Fruit fly (Drosophila melanogaster) whole organism, embryonic: ENCODE results near the gene XRCC1.

Experiments used
- ATbp ChIP-seq: fragments of 200-800 bp; sonication (Bioruptor generic); optimal IDR thresholded peaks from 2 replicates; lab custom pipeline; 2017; ENCODE audit warnings: missing biosample characterization, mild to moderate bottlenecking, missing genetic modification characterization, missing genetic modification reagents
- CG10267 ChIP-seq: fragments of 200-800 bp; sonication (Bioruptor generic); optimal IDR thresholded peaks from 2 replicates; lab custom pipeline; 2018; ENCODE audit warnings: missing biosample characterization, mild to moderate bottlenecking, missing genetic modification characterization, moderate library complexity
- CG10979 ChIP-seq: fragments of 200-800 bp; sonication (Bioruptor generic); optimal IDR thresholded peaks from 2 replicates; lab custom pipeline; 2018; ENCODE audit warnings: missing biosample characterization, mild to moderate bottlenecking, missing genetic modification characterization, moderate library complexity
- CG12219 ChIP-seq: fragments of 200-800 bp; sonication (Bioruptor generic); optimal IDR thresholded peaks from 3 replicates; lab custom pipeline; 2018; ENCODE audit warnings: missing biosample characterization, mild to moderate bottlenecking, missing genetic modification characterization
- CG12744 ChIP-seq: fragments of 200-800 bp; sonication (Bioruptor generic); optimal IDR thresholded peaks from 2 replicates; lab custom pipeline; 2016; ENCODE audit warnings: missing biosample characterization, missing genetic modification characterization
- CG16815 ChIP-seq: fragments of 200-800 bp; sonication (Bioruptor generic); optimal IDR thresholded peaks from 3 replicates; lab custom pipeline; 2017; ENCODE audit warnings: missing biosample characterization, mild to moderate bottlenecking, missing genetic modification characterization
- CG30431 ChIP-seq: fragments of 200-800 bp; sonication (Bioruptor generic); optimal IDR thresholded peaks from 2 replicates; lab custom pipeline; 2017; ENCODE audit warnings: missing biosample characterization, missing genetic modification characterization
- CG3163 ChIP-seq: fragments of 200-800 bp; sonication (Bioruptor generic); optimal IDR thresholded peaks from 3 replicates; lab custom pipeline; 2016; ENCODE audit warnings: missing biosample characterization, missing genetic modification characterization
- CG3995 ChIP-seq: fragments of 200-800 bp; sonication (Bioruptor generic); optimal IDR thresholded peaks from 3 replicates; lab custom pipeline; 2016; ENCODE audit warnings: missing biosample characterization, missing genetic modification characterization
- CG4820 ChIP-seq: fragments of 200-800 bp; sonication (Bioruptor generic); optimal IDR thresholded peaks from 3 replicates; lab custom pipeline; 2016; ENCODE audit warnings: missing biosample characterization, missing genetic modification characterization
- CG8089 ChIP-seq: fragments of 200-800 bp; sonication (Bioruptor generic); optimal IDR thresholded peaks from 3 replicates; lab custom pipeline; 2016; ENCODE audit warnings: missing biosample characterization, missing genetic modification characterization
- CG9609 ChIP-seq: fragments of 200-800 bp; sonication (Bioruptor generic); optimal IDR thresholded peaks from 3 replicates; lab custom pipeline; 2016; ENCODE audit warnings: missing biosample characterization, missing genetic modification characterization
- CG9932 ChIP-seq: fragments of 200-800 bp; sonication (Bioruptor generic); IDR thresholded peaks from 2 replicates; pipeline ENCODE4 v1.3.6; 2022; ENCODE audit warnings: missing biosample characterization, missing genetic modification characterization
- Camta ChIP-seq: fragments of 200-800 bp; sonication (Bioruptor generic); optimal IDR thresholded peaks from 2 replicates; lab custom pipeline; 2016; ENCODE audit warnings: missing biosample characterization, missing genetic modification characterization
- CoRest ChIP-seq: fragments of 200-800 bp; sonication (Bioruptor generic); optimal IDR thresholded peaks from 3 replicates; lab custom pipeline; 2018; ENCODE audit warnings: missing biosample characterization, mild to moderate bottlenecking, missing genetic modification characterization, moderate library complexity
- D19B ChIP-seq: fragments of 200-800 bp; sonication (Bioruptor generic); optimal IDR thresholded peaks from 2 replicates; lab custom pipeline; 2017; ENCODE audit warnings: missing biosample characterization, mild to moderate bottlenecking, missing genetic modification characterization
- Dip3 ChIP-seq: fragments of 200-800 bp; sonication (Bioruptor generic); optimal IDR thresholded peaks from 3 replicates; lab custom pipeline; 2016; ENCODE audit warnings: missing biosample characterization, missing genetic modification characterization
- Dp ChIP-seq: fragments of 200-800 bp; sonication (Bioruptor generic); optimal IDR thresholded peaks from 2 replicates; lab custom pipeline; 2018; ENCODE audit warnings: missing biosample characterization, mild to moderate bottlenecking, missing genetic modification characterization, moderate library complexity
- ERR ChIP-seq: fragments of 200-800 bp; sonication (Bioruptor generic); optimal IDR thresholded peaks from 2 replicates; lab custom pipeline; 2016; ENCODE audit warnings: missing biosample characterization, missing genetic modification characterization
- H2.0 ChIP-seq: fragments of 200-800 bp; sonication (Bioruptor generic); IDR thresholded peaks from 2 replicates; pipeline ENCODE4 v1.3.6; 2022; ENCODE audit warnings: missing biosample characterization, missing genetic modification characterization
- HmgZ ChIP-seq: fragments of 200-800 bp; sonication (Bioruptor generic); optimal IDR thresholded peaks from 2 replicates; lab custom pipeline; 2018; ENCODE audit warnings: missing biosample characterization, mild to moderate bottlenecking, missing genetic modification characterization
- Hr3 ChIP-seq: fragments of 200-800 bp; sonication (Bioruptor generic); optimal IDR thresholded peaks from 3 replicates; lab custom pipeline; 2016; ENCODE audit warnings: missing biosample characterization, missing genetic modification characterization
- Hr51 ChIP-seq, 2 experiments: fragments of 200-800 bp; sonication (Bioruptor generic); optimal IDR thresholded peaks; 2 replicates in 1 of 2; 3 replicates in 1 of 2; lab custom pipeline; 2016 to 2018; ENCODE audit warnings: missing biosample characterization in 2 of 2, missing genetic modification characterization in 2 of 2, mild to moderate bottlenecking in 1 of 2, moderate library complexity in 1 of 2
- NfI ChIP-seq: fragments of 200-800 bp; sonication (Bioruptor generic); optimal IDR thresholded peaks from 3 replicates; lab custom pipeline; 2018; ENCODE audit warnings: missing biosample characterization, mild to moderate bottlenecking, missing genetic modification characterization, moderate library complexity
- Pdp1 ChIP-seq, 2 experiments: fragments of 200-800 bp; sonication (Bioruptor generic); optimal IDR thresholded peaks; 3 replicates each; lab custom pipeline; 2016; ENCODE audit warnings: missing biosample characterization in 2 of 2, missing genetic modification characterization in 2 of 2, mild to moderate bottlenecking in 1 of 2, moderate library complexity in 1 of 2
- Poxn ChIP-seq: fragments of 200-800 bp; sonication (Bioruptor generic); IDR thresholded peaks from 2 replicates; pipeline ENCODE4 v1.3.6; 2022; ENCODE audit warnings: missing biosample characterization, missing genetic modification characterization
- Scr ChIP-seq: fragments of 200-800 bp; sonication (Bioruptor generic); IDR thresholded peaks from 2 replicates; pipeline ENCODE4 v1.3.6; 2022; ENCODE audit warnings: missing biosample characterization, missing genetic modification characterization; ENCODE audit not compliant: partially characterized antibody
- ase ChIP-seq: fragments of 200-800 bp; sonication (Bioruptor generic); IDR thresholded peaks from 3 replicates; pipeline ENCODE4 v1.3.6; 2022; ENCODE audit warnings: missing biosample characterization, missing genetic modification characterization
- ato ChIP-seq: fragments of 200-800 bp; sonication (Bioruptor generic); IDR thresholded peaks from 2 replicates; pipeline ENCODE4 v1.3.6; 2022; ENCODE audit warnings: missing biosample characterization, missing genetic modification characterization; ENCODE audit not compliant: partially characterized antibody
- bcd ChIP-seq: fragments of 200-800 bp; sonication (Bioruptor generic); optimal IDR thresholded peaks from 2 replicates; lab custom pipeline; 2017; ENCODE audit warnings: missing biosample characterization, mild to moderate bottlenecking, missing genetic modification characterization
- btn ChIP-seq: fragments of 200-800 bp; sonication (Bioruptor generic); optimal IDR thresholded peaks from 2 replicates; lab custom pipeline; 2016; ENCODE audit warnings: missing biosample characterization, missing genetic modification characterization
- chinmo ChIP-seq: fragments of 200-800 bp; sonication (Bioruptor generic); IDR thresholded peaks from 4 replicates; pipeline ENCODE4 v1.3.6; 2022; ENCODE audit warnings: missing biosample characterization, missing genetic modification characterization; ENCODE audit not compliant: partially characterized antibody
- crc ChIP-seq: fragments of 200-800 bp; sonication (Bioruptor generic); optimal IDR thresholded peaks from 2 replicates; lab custom pipeline; 2016; ENCODE audit warnings: missing biosample characterization, missing genetic modification characterization
- dm ChIP-seq: fragments of 200-800 bp; sonication (Bioruptor generic); optimal IDR thresholded peaks from 3 replicates; lab custom pipeline; 2016; ENCODE audit warnings: missing biosample characterization, missing genetic modification characterization
- ems ChIP-seq: fragments of 200-800 bp; sonication (Bioruptor generic); optimal IDR thresholded peaks from 3 replicates; lab custom pipeline; 2016; ENCODE audit warnings: missing biosample characterization, missing genetic modification characterization
- gcm ChIP-seq: fragments of 200-800 bp; sonication (Bioruptor generic); optimal IDR thresholded peaks from 2 replicates; lab custom pipeline; 2019; ENCODE audit warnings: missing biosample characterization, mild to moderate bottlenecking, missing genetic modification characterization, moderate library complexity
- jigr1 ChIP-seq: fragments of 200-800 bp; sonication (Bioruptor generic); IDR thresholded peaks from 3 replicates; pipeline ENCODE4 v1.3.6; 2022; ENCODE audit warnings: missing biosample characterization, missing genetic modification characterization
- knrl ChIP-seq: fragments of 200-800 bp; sonication (Bioruptor generic); IDR thresholded peaks from 3 replicates; pipeline ENCODE4 v1.3.6; 2022; ENCODE audit warnings: missing biosample characterization, missing genetic modification characterization; ENCODE audit not compliant: partially characterized antibody
- maf-S ChIP-seq: fragments of 200-800 bp; sonication (Bioruptor generic); optimal IDR thresholded peaks from 2 replicates; lab custom pipeline; 2016; ENCODE audit warnings: missing biosample characterization, missing genetic modification characterization
- nerfin-2 ChIP-seq: fragments of 200-800 bp; sonication (Bioruptor generic); IDR thresholded peaks from 2 replicates; pipeline ENCODE4 v1.3.6; 2022; ENCODE audit warnings: missing biosample characterization, missing genetic modification characterization; ENCODE audit not compliant: partially characterized antibody
- nom ChIP-seq: fragments of 200-800 bp; sonication (Bioruptor generic); optimal IDR thresholded peaks from 2 replicates; lab custom pipeline; 2017; ENCODE audit warnings: missing biosample characterization, missing genetic modification characterization, mild to moderate bottlenecking, moderate library complexity, missing genetic modification reagents
- oc ChIP-seq: fragments of 200-800 bp; sonication (Bioruptor generic); optimal IDR thresholded peaks from 2 replicates; lab custom pipeline; 2018; ENCODE audit warnings: missing biosample characterization, mild to moderate bottlenecking, missing genetic modification characterization, moderate library complexity
- otp ChIP-seq: fragments of 200-800 bp; sonication (Bioruptor generic); IDR thresholded peaks from 3 replicates; pipeline ENCODE4, ENCODE4 v1.3.6; 2022; ENCODE audit warnings: missing biosample characterization, missing genetic modification characterization
- p53 ChIP-seq: fragments of 200-800 bp; sonication (Bioruptor generic); optimal IDR thresholded peaks from 2 replicates; lab custom pipeline; 2016; ENCODE audit warnings: missing biosample characterization, missing genetic modification characterization
- pho ChIP-seq: fragments of 200-800 bp; sonication (Bioruptor generic); optimal IDR thresholded peaks from 2 replicates; lab custom pipeline; 2016; ENCODE audit warnings: missing biosample characterization, missing genetic modification characterization
- ro ChIP-seq: fragments of 200-800 bp; sonication (Bioruptor generic); IDR thresholded peaks from 2 replicates; pipeline ENCODE4 v1.3.6; 2022; ENCODE audit warnings: missing biosample characterization, missing genetic modification characterization
- shn ChIP-seq: fragments of 200-800 bp; sonication (Bioruptor generic); optimal IDR thresholded peaks from 3 replicates; lab custom pipeline; 2016; ENCODE audit warnings: missing biosample characterization, missing genetic modification characterization
- slbo ChIP-seq: fragments of 200-800 bp; sonication (Bioruptor generic); IDR thresholded peaks from 2 replicates; pipeline ENCODE4 v1.3.6; 2022; ENCODE audit warnings: missing biosample characterization, missing genetic modification characterization
- unc-4 ChIP-seq: fragments of 200-800 bp; sonication (Bioruptor generic); IDR thresholded peaks from 2 replicates; pipeline ENCODE4 v1.3.6; 2022; ENCODE audit warnings: missing biosample characterization, missing genetic modification characterization; ENCODE audit not compliant: partially characterized antibody
- wdn ChIP-seq: fragments of 200-800 bp; sonication (Bioruptor generic); IDR thresholded peaks from 2 replicates; pipeline ENCODE4 v1.3.6; 2022; ENCODE audit warnings: missing biosample characterization, missing genetic modification characterization

Gene XRCC1

dm6 chrX:5308963-5309362 lies 20.7 kb upstream of the XRCC1 start, which contains the start of the genes Cdk7 and snf (continued):
- peak; percentile 43 for TF ChIP-seq shn
- TF ChIP-seq Hr51 (GFP tag; optimal IDR thresholded peaks at IDR 0.05; lab: Kevin White, UChicago) = peak in 1 of 2 experiments; percentile 25
- TF ChIP-seq knrl (GFP tag; lab: Robert Waterston, UW) = peak; percentile 83
- peak; percentile 8 for TF ChIP-seq NfI (GFP tag; lab: Kevin White, UChicago)
- no peak for TF ChIP-seq CG16815
- no peak for TF ChIP-seq btn (GFP tag; lab: Kevin White, UChicago)
- no peak for TF ChIP-seq ase (GFP tag; lab: Robert Waterston, UW)
- TF ChIP-seq ro (GFP tag; lab: Robert Waterston, UW) = no peak
- TF ChIP-seq CG12744 (GFP tag; lab: Kevin White, UChicago) = peak; percentile 47
- peak; percentile 85 for TF ChIP-seq nerfin-2
- TF ChIP-seq Pdp1 (GFP tag; optimal IDR thresholded peaks at IDR 0.05; lab: Kevin White, UChicago) = peak in 1 of 2 experiments; percentile 22
- peak; percentile 20 for TF ChIP-seq bcd (GFP tag; lab: Kevin White, UChicago)
- TF ChIP-seq wdn (GFP tag; lab: Robert Waterston, UW) = no peak
- TF ChIP-seq p53 (GFP tag; lab: Kevin White, UChicago) = peak; percentile 4
- peak; percentile 63 for TF ChIP-seq Dip3
- peak; percentile 49 for TF ChIP-seq pho (GFP tag; lab: Kevin White, UChicago)
- no peak for TF ChIP-seq maf-S
- peak; percentile 11 for TF ChIP-seq ERR (GFP tag; lab: Kevin White, UChicago)
- TF ChIP-seq CG9932 (GFP tag; lab: Robert Waterston, UW) = peak; percentile 56
- TF ChIP-seq nom (GFP tag; lab: Kevin White, UChicago) = no peak
- TF ChIP-seq Hr3 (GFP tag; lab: Kevin White, UChicago) = peak; percentile 11
- peak; percentile 57; the same call in 1 of the 2 replicates for TF ChIP-seq ato (GFP tag; lab: Robert Waterston, UW)
- no peak for TF ChIP-seq crc (GFP tag; lab: Kevin White, UChicago)
- no peak for TF ChIP-seq D19B (GFP tag; lab: Kevin White, UChicago)
- TF ChIP-seq CG30431 (GFP tag; lab: Kevin White, UChicago) = no peak
- TF ChIP-seq unc-4 = peak; percentile 84
- TF ChIP-seq dm (GFP tag; lab: Kevin White, UChicago) = peak; percentile 58
- peak; percentile 47; the same call in 1 of the 2 replicates for TF ChIP-seq slbo (GFP tag; lab: Robert Waterston, UW)
- TF ChIP-seq CG4820 (GFP tag; lab: Kevin White, UChicago) = peak; percentile 16
- TF ChIP-seq otp (GFP tag; lab: Robert Waterston, UW) = no peak
- 0 out of 4 replicates have a peak, but pooled peaks have one; percentile 56 for TF ChIP-seq chinmo (GFP tag; lab: Robert Waterston, UW)
- TF ChIP-seq CG3995 (GFP tag; lab: Kevin White, UChicago) = peak; percentile 27
- TF ChIP-seq Poxn (GFP tag; lab: Robert Waterston, UW) = no peak
- TF ChIP-seq CG10267 (tag; lab: Kevin White, UChicago) = peak; percentile 96
- peak; percentile 25 for TF ChIP-seq CG10979 (tag; lab: Kevin White, UChicago)
- TF ChIP-seq CG8089 (GFP tag; lab: Kevin White, UChicago) = no peak
- no peak for TF ChIP-seq jigr1 (GFP tag; lab: Robert Waterston, UW)
- peak; percentile 40 for TF ChIP-seq CoRest (tag; lab: Kevin White, UChicago)
- TF ChIP-seq gcm = no peak
- TF ChIP-seq oc (tag; lab: Kevin White, UChicago) = no peak
- peak; percentile 87 for TF ChIP-seq Scr (GFP tag; lab: Robert Waterston, UW)
- TF ChIP-seq CG3163 (GFP tag; lab: Kevin White, UChicago) = peak; percentile 38
- TF ChIP-seq HmgZ (tag; lab: Kevin White, UChicago) = peak; percentile 49
- TF ChIP-seq ATbp = no peak
- peak; percentile 68 for TF ChIP-seq Dp (GFP tag; lab: Kevin White, UChicago)
- TF ChIP-seq ems = peak; percentile 22
- TF ChIP-seq CG9609 (GFP tag; lab: Kevin White, UChicago) = peak; percentile 30
- peak; percentile 29 for TF ChIP-seq Camta
- TF ChIP-seq CG12219 (GFP tag; lab: Kevin White, UChicago) = no peak
- TF ChIP-seq H2.0 (GFP tag; lab: Robert Waterston, UW) = no peak
